Worm (Caenorhabditis elegans) whole organism, early embryonic: ENCODE results near the gene panl-3.

ENCODE experiments used
- F13C5.2 ChIP-seq: sonication (generic microtip); optimal IDR thresholded peaks from 2 replicates; lab custom pipeline; 2017; ENCODE audit warnings: mild to moderate bottlenecking, missing genetic modification characterization, inconsistent platforms, missing compliant biosample characterization
- ama-1 ChIP-seq: fragments of 150-350 bp; optimal IDR thresholded peaks from 2 replicates; lab custom pipeline; 2014
- ets-7 ChIP-seq: sonication (generic microtip); optimal IDR thresholded peaks from 2 replicates; lab custom pipeline; 2016; ENCODE audit warnings: missing genotype, missing genetic modification characterization, missing compliant biosample characterization
- flt-1 ChIP-seq: fragments of 200-800 bp; sonication (Bioruptor generic); IDR thresholded peaks from 2 replicates; pipeline ENCODE4 v1.3.6; 2022; ENCODE audit warnings: missing genetic modification characterization, missing compliant biosample characterization
- hmg-4 ChIP-seq: fragments of 200-800 bp; sonication (Bioruptor generic); optimal IDR thresholded peaks from 2 replicates; lab custom pipeline; 2018; ENCODE audit warnings: mild to moderate bottlenecking, missing genetic modification characterization, missing compliant biosample characterization
- scrt-1 ChIP-seq: fragments of 200-800 bp; sonication (Bioruptor generic); IDR thresholded peaks from 2 replicates; pipeline ENCODE4 v1.3.6; 2022; ENCODE audit warnings: missing genetic modification characterization, missing compliant biosample characterization
- tbx-11 ChIP-seq: fragments of 200-800 bp; sonication (Bioruptor generic); IDR thresholded peaks from 2 replicates; pipeline ENCODE4 v1.3.6; 2022; ENCODE audit warnings: missing genetic modification characterization, missing compliant biosample characterization
- tbx-37 ChIP-seq: fragments of 200-800 bp; sonication (Bioruptor generic); conservative IDR thresholded peaks from 2 replicates; pipeline ENCODE4 v1.3.6; 2022; ENCODE audit warnings: missing genetic modification reagents, missing genetic modification characterization, missing compliant biosample characterization

DNA sequence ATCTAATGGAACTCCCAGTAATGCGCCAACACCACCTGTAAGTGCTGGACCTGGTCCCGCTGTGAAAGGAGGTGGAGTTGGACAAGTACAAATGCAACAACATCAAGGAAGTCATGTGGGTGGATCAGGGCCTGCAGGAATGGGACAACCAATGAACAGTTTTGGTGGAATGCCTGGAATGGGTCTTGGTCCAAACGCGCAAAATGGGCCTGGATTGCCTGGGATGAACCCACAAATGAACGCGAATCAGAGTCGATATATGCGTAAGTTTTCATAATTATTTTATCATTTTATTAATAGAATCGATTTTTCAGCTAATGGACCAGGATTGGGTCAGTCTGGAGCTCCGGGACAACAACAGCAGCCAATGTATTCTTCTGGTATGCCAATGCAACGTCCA is 46.5 kb upstream of the panl-3 start:
- TF ChIP-seq ama-1 (lab: Kevin White, UChicago): no peak
- TF ChIP-seq scrt-1 (GFP tag; lab: Robert Waterston, UW): no peak
- TF ChIP-seq tbx-37 (GFP tag; lab: Robert Waterston, UW): no peak
- no peak for TF ChIP-seq hmg-4 (GFP tag; lab: Kevin White, UChicago)
- no peak for TF ChIP-seq flt-1 (GFP tag; lab: Robert Waterston, UW)
- no peak for TF ChIP-seq ets-7 (tag; lab: Kevin White, UChicago)
- no peak for TF ChIP-seq F13C5.2
- TF ChIP-seq tbx-11 (GFP tag; lab: Robert Waterston, UW): no peak
